Fruit fly (Drosophila melanogaster): ENCODE results near the gene CG9117.

- TF ChIP-seq Clk (GFP tag; optimal IDR thresholded peaks at IDR 0.05) (no peak), CG14711 (tag; optimal IDR thresholded peaks at IDR 0.05) (no peak), CG5204 (GFP tag; optimal IDR thresholded peaks at IDR 0.05) (no peak)
Observed at dm6 chr2L:6020535-6020934, 17.2 kb downstream of the CG9117 start, which contains the start of gene CG13996.

Data from whole organism, adult.